Worm (Caenorhabditis elegans) whole organism, young adult: ENCODE results near the gene eif-1.A.
A peak's percentile ranks its signal among the peaks of the same experiment; 100 is the strongest.

ENCODE experiments used
- C06A6.2 ChIP-seq: fragments of 200-800 bp; sonication (Bioruptor generic); conservative IDR thresholded peaks from 2 replicates; pipeline ENCODE4 v1.3.6; 2022; ENCODE audit warnings: missing genetic modification characterization, missing compliant biosample characterization
- D2030.7 ChIP-seq: fragments of 200-800 bp; sonication (Bioruptor generic); IDR thresholded peaks from 2 replicates; pipeline ENCODE4 v1.3.6; 2022; ENCODE audit warnings: missing genetic modification reagents, missing genetic modification characterization, missing compliant biosample characterization
- F37B4.10 ChIP-seq: fragments of 200-800 bp; sonication (Bioruptor generic); IDR thresholded peaks from 2 replicates; pipeline ENCODE4 v1.3.6; 2022; ENCODE audit warnings: missing genetic modification characterization, missing compliant biosample characterization
- F52B5.7 ChIP-seq: sonication (generic microtip); optimal IDR thresholded peaks from 2 replicates; lab custom pipeline; 2016; ENCODE audit warnings: mild to moderate bottlenecking, missing genetic modification characterization, missing compliant biosample characterization
- T26A5.8 ChIP-seq: sonication (generic microtip); optimal IDR thresholded peaks from 2 replicates; lab custom pipeline; 2016; ENCODE audit warnings: missing genetic modification characterization, missing compliant biosample characterization
- ZK185.1 ChIP-seq: sonication (generic microtip); optimal IDR thresholded peaks from 2 replicates; lab custom pipeline; 2016; ENCODE audit warnings: mild to moderate bottlenecking, missing genetic modification characterization, missing compliant biosample characterization; ENCODE audit not compliant: poor library complexity, severe bottlenecking
- akir-1 ChIP-seq: fragments of 200-800 bp; sonication (Bioruptor generic); optimal IDR thresholded peaks from 2 replicates; lab custom pipeline; 2018; ENCODE audit warnings: mild to moderate bottlenecking, missing genetic modification characterization, moderate library complexity, missing compliant biosample characterization
- aptf-3 ChIP-seq: fragments of 200-800 bp; sonication (Bioruptor generic); IDR thresholded peaks from 2 replicates; pipeline ENCODE4 v1.3.6; 2022; ENCODE audit warnings: missing genetic modification characterization, missing compliant biosample characterization
- attf-6 ChIP-seq: fragments of 200-800 bp; sonication (Bioruptor generic); IDR thresholded peaks from 2 replicates; pipeline ENCODE4 v1.3.6; 2022; ENCODE audit warnings: missing genetic modification reagents, missing genetic modification characterization, missing compliant biosample characterization
- cebp-1 ChIP-seq, 2 experiments: fragments of 200-800 bp in 1 of 2; sonication (Bioruptor generic) in 1 of 2; sonication (generic microtip) in 1 of 2; IDR thresholded peaks in 1 of 2; optimal IDR thresholded peaks in 1 of 2; 2 replicates each; pipeline versions ENCODE4 v1.3.6 to Lab custom; 2017 to 2022; ENCODE audit warnings: missing compliant biosample characterization in 2 of 2, missing genetic modification characterization in 2 of 2, mild to moderate bottlenecking in 1 of 2, missing genetic modification reagents in 1 of 2, moderate library complexity in 1 of 2
- ceh-100 ChIP-seq: fragments of 200-800 bp; sonication (Bioruptor generic); IDR thresholded peaks from 2 replicates; pipeline ENCODE4 v1.3.6; 2022; ENCODE audit warnings: missing genetic modification reagents, missing genetic modification characterization, missing compliant biosample characterization
- ceh-40 ChIP-seq: fragments of 200-800 bp; sonication (Bioruptor generic); IDR thresholded peaks from 2 replicates; pipeline ENCODE4 v1.3.6; 2022; ENCODE audit warnings: missing genetic modification characterization, missing compliant biosample characterization
- ceh-58 ChIP-seq: fragments of 200-800 bp; sonication (Bioruptor generic); IDR thresholded peaks from 2 replicates; pipeline ENCODE4 v1.3.6; 2022; ENCODE audit warnings: missing genetic modification characterization, missing compliant biosample characterization
- chd-7 ChIP-seq: sonication (generic microtip); optimal IDR thresholded peaks from 2 replicates; lab custom pipeline; 2016; ENCODE audit warnings: mild to moderate bottlenecking, missing genetic modification characterization, moderate library complexity, missing compliant biosample characterization
- dpff-1 ChIP-seq: sonication (generic microtip); optimal IDR thresholded peaks from 2 replicates; lab custom pipeline; 2017; ENCODE audit warnings: mild to moderate bottlenecking, missing genetic modification characterization, missing compliant biosample characterization
- fkh-3 ChIP-seq: sonication (generic microtip); optimal IDR thresholded peaks from 2 replicates; lab custom pipeline; 2016; ENCODE audit warnings: mild to moderate bottlenecking, missing genetic modification characterization, missing compliant biosample characterization
- gei-17 ChIP-seq: fragments of 200-800 bp; sonication (Bioruptor generic); optimal IDR thresholded peaks from 2 replicates; lab custom pipeline; 2018; ENCODE audit warnings: mild to moderate bottlenecking, missing genetic modification characterization, missing compliant biosample characterization
- hmg-1.2 ChIP-seq: fragments of 200-800 bp; sonication (Bioruptor generic); IDR thresholded peaks from 2 replicates; pipeline ENCODE4 v1.3.6; 2022; ENCODE audit warnings: missing genetic modification reagents, missing genetic modification characterization, missing compliant biosample characterization
- lin-26 ChIP-seq: fragments of 200-800 bp; sonication (Bioruptor generic); IDR thresholded peaks from 2 replicates; pipeline ENCODE4 v1.3.6; 2022; ENCODE audit warnings: missing genetic modification reagents, missing genetic modification characterization, missing compliant biosample characterization
- lsl-1 ChIP-seq: fragments of 200-800 bp; sonication (Bioruptor generic); optimal IDR thresholded peaks from 2 replicates; lab custom pipeline; 2018; ENCODE audit warnings: mild to moderate bottlenecking, missing genetic modification characterization, moderate library complexity, missing compliant biosample characterization
- madf-8 ChIP-seq: fragments of 200-800 bp; sonication (Bioruptor generic); conservative IDR thresholded peaks from 2 replicates; pipeline ENCODE4 v1.3.6; 2022; ENCODE audit warnings: missing genetic modification reagents, missing genetic modification characterization, missing compliant biosample characterization
- mcd-1 ChIP-seq: fragments of 200-800 bp; sonication (Bioruptor generic); IDR thresholded peaks from 2 replicates; pipeline ENCODE4 v1.3.6; 2022; ENCODE audit warnings: missing genetic modification reagents, missing genetic modification characterization, missing compliant biosample characterization
- mel-28 ChIP-seq: sonication (generic microtip); optimal IDR thresholded peaks from 2 replicates; lab custom pipeline; 2016; ENCODE audit warnings: borderline replicate concordance, mild to moderate bottlenecking, missing genetic modification characterization, missing compliant biosample characterization
- nfya-1 ChIP-seq: sonication (generic microtip); optimal IDR thresholded peaks from 2 replicates; lab custom pipeline; 2017; ENCODE audit warnings: antibody characterized with exemption, missing compliant biosample characterization, missing genetic modification characterization, borderline replicate concordance; ENCODE audit not compliant: insufficient read depth
- nfya-2 ChIP-seq: fragments of 200-800 bp; sonication (Bioruptor generic); IDR thresholded peaks from 2 replicates; pipeline ENCODE4 v1.3.6; 2022; ENCODE audit warnings: missing genetic modification reagents, missing genetic modification characterization, missing compliant biosample characterization
- nhr-179 ChIP-seq: sonication (generic microtip); optimal IDR thresholded peaks from 2 replicates; lab custom pipeline; 2016; ENCODE audit warnings: mild to moderate bottlenecking, missing genetic modification characterization, missing compliant biosample characterization
- nhr-80 ChIP-seq: sonication (generic microtip); optimal IDR thresholded peaks from 2 replicates; lab custom pipeline; 2016; ENCODE audit warnings: missing genetic modification characterization, missing compliant biosample characterization
- nhr-90 ChIP-seq: sonication (generic microtip); optimal IDR thresholded peaks from 2 replicates; lab custom pipeline; 2016; ENCODE audit warnings: missing genotype, mild to moderate bottlenecking, missing genetic modification characterization, missing compliant biosample characterization
- pbrm-1 ChIP-seq: fragments of 200-800 bp; sonication (Bioruptor generic); IDR thresholded peaks from 2 replicates; pipeline ENCODE4 v1.3.6; 2022; ENCODE audit warnings: missing genetic modification reagents, missing genetic modification characterization, missing compliant biosample characterization
- pha-4 ChIP-seq: fragments of 150-350 bp; sonication (generic microtip); optimal IDR thresholded peaks from 2 replicates; lab custom pipeline; 2014; ENCODE audit warnings: missing biosample characterization, missing genetic modification reagents, missing genetic modification characterization
- rcor-1 ChIP-seq: fragments of 200-800 bp; sonication (Bioruptor generic); IDR thresholded peaks from 2 replicates; pipeline ENCODE4 v1.3.6; 2022; ENCODE audit warnings: missing genetic modification reagents, missing genetic modification characterization, missing compliant biosample characterization
- sea-2 ChIP-seq: fragments of 200-800 bp; sonication (Bioruptor generic); IDR thresholded peaks from 2 replicates; pipeline ENCODE4 v1.3.6; 2022; ENCODE audit warnings: missing genetic modification characterization, missing compliant biosample characterization
- snpc-1.3 ChIP-seq: sonication (generic microtip); optimal IDR thresholded peaks from 2 replicates; lab custom pipeline; 2017; ENCODE audit warnings: missing genetic modification characterization, mild to moderate bottlenecking, missing compliant biosample characterization, antibody characterized with exemption, moderate library complexity, missing genotype, missing genetic modification reagents; ENCODE audit not compliant: insufficient read depth
- unc-62 ChIP-seq: fragments of 150-350 bp; optimal IDR thresholded peaks from 2 replicates; lab custom pipeline; 2014; ENCODE audit warnings: missing biosample characterization, missing genetic modification reagents, missing genetic modification characterization
- xnd-1 ChIP-seq: sonication (generic microtip); optimal IDR thresholded peaks from 2 replicates; lab custom pipeline; 2016; ENCODE audit warnings: missing genotype, missing genetic modification reagents, missing genetic modification characterization, missing compliant biosample characterization
- zfh-2 ChIP-seq: fragments of 200-800 bp; sonication (Bioruptor generic); conservative IDR thresholded peaks from 2 replicates; pipeline ENCODE4 v1.3.6; 2022; ENCODE audit warnings: missing genetic modification reagents, missing genetic modification characterization, missing compliant biosample characterization
- ztf-25 ChIP-seq: fragments of 200-800 bp; sonication (Bioruptor generic); IDR thresholded peaks from 2 replicates; pipeline ENCODE4 v1.3.6; 2022; ENCODE audit warnings: missing genetic modification reagents, missing genetic modification characterization, missing compliant biosample characterization

eif-1.A gene

ce11 chrIV:4788332-4788731, 22.4 kb upstream of the eif-1.A start, which contains the start of gene nhr-104 (continued):
- TF ChIP-seq zfh-2 (GFP tag; lab: Robert Waterston, UW) (no peak), mcd-1 (GFP tag; lab: Robert Waterston, UW) (no peak), nhr-90 (tag; lab: Kevin White, UChicago) (no peak), mel-28 (tag; lab: Kevin White, UChicago) (no peak), pha-4 (tag; lab: Kevin White, UChicago) (peak; percentile 56), nfya-1 (tag; lab: Kevin White, UChicago) (no peak), akir-1 (GFP tag; lab: Kevin White, UChicago) (no peak), pbrm-1 (GFP tag; lab: Robert Waterston, UW) (no peak), nhr-80 (tag; lab: Kevin White, UChicago) (peak; percentile 80), aptf-3 (no peak), ztf-25 (GFP tag; lab: Robert Waterston, UW) (no peak), cebp-1 (GFP tag; IDR thresholded peaks at IDR 0.05; lab: Robert Waterston, UW) (no peak), cebp-1 (tag; optimal IDR thresholded peaks at IDR 0.05; lab: Kevin White, UChicago) (no peak), sea-2 (no peak), fkh-3 (tag; lab: Kevin White, UChicago) (no peak), F37B4.10 (GFP tag; lab: Robert Waterston, UW) (no peak), attf-6 (GFP tag; lab: Robert Waterston, UW) (no peak), lin-26 (no peak), chd-7 (no peak), gei-17 (no peak)

- TF ChIP-seq nfya-1 (tag; lab: Kevin White, UChicago) (no peak), ZK185.1 (tag; lab: Kevin White, UChicago) (no peak), lsl-1 (no peak), T26A5.8 (no peak), nhr-179 (no peak), madf-8 (GFP tag; lab: Robert Waterston, UW) (no peak), ceh-58 (GFP tag; lab: Robert Waterston, UW) (no peak), dpff-1 (tag; lab: Kevin White, UChicago) (no peak), ceh-40 (no peak), D2030.7 (GFP tag; lab: Robert Waterston, UW) (no peak), unc-62 (no peak), C06A6.2 (no peak), snpc-1.3 (no peak), ceh-100 (no peak), mcd-1 (GFP tag; lab: Robert Waterston, UW) (no peak)
Measured at ce11 chrIV:4789445-4789844, 21.3 kb upstream of the eif-1.A start, which contains the start of gene R11E3.1. Gene R11E3.1, plus strand, starts transcription at chrIV:4789745.

- TF ChIP-seq nfya-2 (GFP tag; lab: Robert Waterston, UW): no peak
- TF ChIP-seq F52B5.7 (tag; lab: Kevin White, UChicago): no peak
- TF ChIP-seq xnd-1 (tag; lab: Kevin White, UChicago): no peak
- TF ChIP-seq hmg-1.2: 0 out of 2 replicates have a peak, but pooled peaks have one; percentile 9
- no peak for TF ChIP-seq rcor-1
- no peak for TF ChIP-seq chd-7
- TF ChIP-seq, all 124 proteins: peak for 1
Measured at ce11 chrIV:4795111-4795510, 15.6 kb upstream of the eif-1.A start.
